Worm (Caenorhabditis elegans) whole organism, L3 larva: ENCODE measurements around the gene M110.3.

Experiments
- R02D3.7 ChIP-seq: fragments of 150-350 bp; optimal IDR thresholded peaks from 2 replicates; lab custom pipeline; 2014; ENCODE audit warnings: missing biosample characterization, missing genetic modification characterization
- ama-1 ChIP-seq: fragments of 150-350 bp; optimal IDR thresholded peaks from 2 replicates; lab custom pipeline; 2018
- egl-27 ChIP-seq: sonication (generic microtip); optimal IDR thresholded peaks from 4 replicates; lab custom pipeline; 2017; ENCODE audit warnings: missing biosample characterization, missing genetic modification reagents, missing genetic modification characterization
- eor-1 ChIP-seq, 2 experiments: fragments of 150-350 bp; optimal IDR thresholded peaks; 2 replicates each; lab custom pipeline; 2014 to 2018; ENCODE audit warnings: missing biosample characterization in 2 of 2, missing genetic modification characterization in 2 of 2
- fkh-10 ChIP-seq: sonication (generic microtip); optimal IDR thresholded peaks from 2 replicates; lab custom pipeline; 2017; ENCODE audit warnings: missing biosample characterization, missing genetic modification reagents, missing genetic modification characterization
- nhr-11 ChIP-seq: fragments of 150-350 bp; optimal IDR thresholded peaks from 2 replicates; lab custom pipeline; 2014; ENCODE audit warnings: missing biosample characterization, missing genetic modification characterization
- nhr-237 ChIP-seq: fragments of 150-350 bp; optimal IDR thresholded peaks from 2 replicates; lab custom pipeline; 2014; ENCODE audit warnings: missing biosample characterization, missing genetic modification characterization
- nhr-76 ChIP-seq: fragments of 150-350 bp; sonication (generic microtip); optimal IDR thresholded peaks from 5 replicates; lab custom pipeline; 2014; ENCODE audit warnings: missing biosample characterization, missing genetic modification characterization
- snpc-4 ChIP-seq: fragments of 150-350 bp; optimal IDR thresholded peaks from 2 replicates; lab custom pipeline; 2014; ENCODE audit warnings: missing biosample characterization, missing genetic modification characterization
- zag-1 ChIP-seq: fragments of 150-350 bp; optimal IDR thresholded peaks from 2 replicates; lab custom pipeline; 2014; ENCODE audit warnings: missing biosample characterization, missing genetic modification characterization
- ztf-11 ChIP-seq: fragments of 150-350 bp; optimal IDR thresholded peaks from 2 replicates; lab custom pipeline; 2014; ENCODE audit warnings: missing biosample characterization, missing genetic modification characterization
- ztf-4 ChIP-seq: fragments of 150-350 bp; optimal IDR thresholded peaks from 2 replicates; lab custom pipeline; 2014; ENCODE audit warnings: missing biosample characterization, missing genetic modification characterization

- TF ChIP-seq ztf-11 (tag; lab: Kevin White, UChicago) (no peak), zag-1 (no peak), nhr-237 (no peak), nhr-11 (tag; lab: Kevin White, UChicago) (no peak), ama-1 (no peak), fkh-10 (no peak), nhr-76 (tag; lab: Kevin White, UChicago) (no peak), ztf-4 (tag; lab: Kevin White, UChicago) (no peak), R02D3.7 (tag; lab: Kevin White, UChicago) (no peak), snpc-4 (tag; lab: Kevin White, UChicago) (no peak), egl-27 (tag; lab: Kevin White, UChicago) (no peak), eor-1 (tag; optimal IDR thresholded peaks at IDR 0.05; lab: Kevin White, UChicago) (no peak)
These were observed 16.1 kb upstream of the M110.3 start, which contains the start of gene M110.7 for ce11 chrII:8232489-8232888.
